Worm (Caenorhabditis elegans) whole organism, late embryonic: Measurements from ENCODE around the gene C05B5.5.

ENCODE experiments used
- C08G9.2 ChIP-seq: sonication (generic microtip); optimal IDR thresholded peaks from 2 replicates; lab custom pipeline; 2016; ENCODE audit warnings: mild to moderate bottlenecking, missing genetic modification characterization, moderate library complexity, missing compliant biosample characterization
- K09A11.1 ChIP-seq: sonication (generic microtip); optimal IDR thresholded peaks from 2 replicates; lab custom pipeline; 2017; ENCODE audit warnings: antibody characterized with exemption, mild to moderate bottlenecking, missing genetic modification characterization, missing compliant biosample characterization; ENCODE audit not compliant: insufficient read depth
- ceh-14 ChIP-seq: sonication (generic microtip); optimal IDR thresholded peaks from 2 replicates; lab custom pipeline; 2016; ENCODE audit warnings: missing genotype, missing genetic modification characterization, missing compliant biosample characterization
- ceh-18 ChIP-seq: sonication (generic microtip); optimal IDR thresholded peaks from 2 replicates; lab custom pipeline; 2016; ENCODE audit warnings: missing genetic modification characterization, missing compliant biosample characterization
- ceh-19 ChIP-seq: fragments of 200-800 bp; sonication (Bioruptor generic); optimal IDR thresholded peaks from 2 replicates; lab custom pipeline; 2018; ENCODE audit warnings: mild to moderate bottlenecking, missing genetic modification characterization, missing compliant biosample characterization
- ceh-2 ChIP-seq: sonication (generic microtip); optimal IDR thresholded peaks from 2 replicates; lab custom pipeline; 2016; ENCODE audit warnings: missing genotype, missing genetic modification characterization, missing compliant biosample characterization
- ceh-24 ChIP-seq: sonication (generic microtip); optimal IDR thresholded peaks from 2 replicates; lab custom pipeline; 2016; ENCODE audit warnings: mild to moderate bottlenecking, missing genetic modification characterization, missing compliant biosample characterization
- ceh-30 ChIP-seq: fragments of 150-350 bp; optimal IDR thresholded peaks from 2 replicates; lab custom pipeline; 2014; ENCODE audit warnings: missing biosample characterization, missing genetic modification characterization
- ceh-34 ChIP-seq: sonication (generic microtip); optimal IDR thresholded peaks from 2 replicates; lab custom pipeline; 2016; ENCODE audit warnings: mild to moderate bottlenecking, missing genetic modification characterization, missing compliant biosample characterization
- ceh-6 ChIP-seq: fragments of 200-800 bp; sonication (Bioruptor generic); optimal IDR thresholded peaks from 2 replicates; lab custom pipeline; 2018; ENCODE audit warnings: mild to moderate bottlenecking, missing genetic modification characterization, missing compliant biosample characterization
- ceh-9 ChIP-seq: sonication (generic microtip); optimal IDR thresholded peaks from 2 replicates; lab custom pipeline; 2016; ENCODE audit warnings: mild to moderate bottlenecking, missing genetic modification characterization, inconsistent platforms, missing compliant biosample characterization
- dmd-4 ChIP-seq: sonication (generic microtip); optimal IDR thresholded peaks from 2 replicates; lab custom pipeline; 2016; ENCODE audit warnings: borderline replicate concordance, missing genetic modification characterization, missing compliant biosample characterization
- dve-1 ChIP-seq: sonication (generic microtip); optimal IDR thresholded peaks from 2 replicates; lab custom pipeline; 2017; ENCODE audit warnings: antibody characterized with exemption, mild to moderate bottlenecking, missing genetic modification characterization, missing compliant biosample characterization
- ets-4 ChIP-seq: sonication (generic microtip); optimal IDR thresholded peaks from 2 replicates; lab custom pipeline; 2016; ENCODE audit warnings: missing genetic modification characterization, missing compliant biosample characterization
- eyg-1 ChIP-seq: sonication (generic microtip); optimal IDR thresholded peaks from 2 replicates; lab custom pipeline; 2016; ENCODE audit warnings: missing genotype, missing genetic modification characterization, missing compliant biosample characterization
- fkh-10 ChIP-seq: fragments of 150-350 bp; optimal IDR thresholded peaks from 2 replicates; lab custom pipeline; 2014; ENCODE audit warnings: missing biosample characterization, missing genetic modification reagents, missing genetic modification characterization
- hlh-13 ChIP-seq: fragments of 200-800 bp; sonication (Bioruptor generic); optimal IDR thresholded peaks from 2 replicates; lab custom pipeline; 2018; ENCODE audit warnings: mild to moderate bottlenecking, missing genetic modification characterization, missing compliant biosample characterization
- hlh-15 ChIP-seq: sonication (generic microtip); optimal IDR thresholded peaks from 2 replicates; lab custom pipeline; 2016; ENCODE audit warnings: missing genetic modification characterization, missing compliant biosample characterization
- hlh-30 ChIP-seq: sonication (generic microtip); optimal IDR thresholded peaks from 2 replicates; lab custom pipeline; 2017; ENCODE audit warnings: antibody characterized with exemption, missing genetic modification characterization, missing compliant biosample characterization; ENCODE audit not compliant: insufficient read depth
- hlh-6 ChIP-seq: sonication (generic microtip); optimal IDR thresholded peaks from 2 replicates; lab custom pipeline; 2016; ENCODE audit warnings: missing genotype, missing genetic modification characterization, missing compliant biosample characterization
- lim-6 ChIP-seq: sonication (generic microtip); optimal IDR thresholded peaks from 2 replicates; lab custom pipeline; 2016; ENCODE audit warnings: missing genetic modification characterization, missing compliant biosample characterization
- madf-2 ChIP-seq: sonication (generic microtip); optimal IDR thresholded peaks from 2 replicates; lab custom pipeline; 2017; ENCODE audit warnings: missing genetic modification characterization, missing compliant biosample characterization
- mec-3 ChIP-seq: sonication (generic microtip); optimal IDR thresholded peaks from 2 replicates; lab custom pipeline; 2016; ENCODE audit warnings: borderline replicate concordance, missing genetic modification characterization, missing compliant biosample characterization
- npax-4 ChIP-seq: sonication (generic microtip); optimal IDR thresholded peaks from 2 replicates; lab custom pipeline; 2016; ENCODE audit warnings: missing genetic modification characterization, missing compliant biosample characterization
- pag-3 ChIP-seq: sonication (generic microtip); optimal IDR thresholded peaks from 2 replicates; lab custom pipeline; 2016; ENCODE audit warnings: missing compliant biosample characterization, missing genetic modification characterization, borderline replicate concordance
- pha-2 ChIP-seq: sonication (generic microtip); optimal IDR thresholded peaks from 2 replicates; lab custom pipeline; 2017; ENCODE audit warnings: mild to moderate bottlenecking, missing genetic modification characterization, missing compliant biosample characterization
- pros-1 ChIP-seq: fragments of 150-350 bp; optimal IDR thresholded peaks from 2 replicates; lab custom pipeline; 2014; ENCODE audit warnings: missing biosample characterization, missing genetic modification reagents, missing genetic modification characterization
- ref-2 ChIP-seq: sonication (generic microtip); optimal IDR thresholded peaks from 2 replicates; lab custom pipeline; 2016; ENCODE audit warnings: missing genetic modification characterization, missing compliant biosample characterization
- sdc-2 ChIP-seq: sonication (generic microtip); optimal IDR thresholded peaks from 2 replicates; lab custom pipeline; 2016; ENCODE audit warnings: missing genotype, missing genetic modification characterization, missing compliant biosample characterization
- sox-2 ChIP-seq: fragments of 200-800 bp; sonication (Bioruptor generic); IDR thresholded peaks from 2 replicates; pipeline ENCODE4 v1.3.6; 2022; ENCODE audit warnings: missing genetic modification reagents, missing genetic modification characterization, missing compliant biosample characterization
- sox-4 ChIP-seq: sonication (generic microtip); optimal IDR thresholded peaks from 2 replicates; lab custom pipeline; 2017; ENCODE audit warnings: mild to moderate bottlenecking, missing genetic modification characterization, inconsistent platforms, missing compliant biosample characterization
- tbx-7 ChIP-seq: sonication (generic microtip); optimal IDR thresholded peaks from 2 replicates; lab custom pipeline; 2016; ENCODE audit warnings: missing genotype, missing genetic modification characterization, missing compliant biosample characterization
- ttx-3 ChIP-seq: sonication (generic microtip); optimal IDR thresholded peaks from 2 replicates; lab custom pipeline; 2016; ENCODE audit warnings: missing genetic modification reagents, missing genetic modification characterization, missing compliant biosample characterization
- unc-55 ChIP-seq: sonication (generic microtip); optimal IDR thresholded peaks from 2 replicates; lab custom pipeline; 2017; ENCODE audit warnings: missing biosample characterization, missing genetic modification reagents, missing genetic modification characterization
- zip-5 ChIP-seq: sonication (generic microtip); optimal IDR thresholded peaks from 2 replicates; lab custom pipeline; 2016; ENCODE audit warnings: missing genetic modification characterization, missing compliant biosample characterization
- ztf-16 ChIP-seq: sonication (generic microtip); optimal IDR thresholded peaks from 2 replicates; lab custom pipeline; 2017; ENCODE audit warnings: missing genetic modification characterization, missing compliant biosample characterization

The C05B5.5 gene

ce11 chrIII:9999235-9999634 lies 1.9 kb upstream of the C05B5.5 start, which contains the start of gene C05B5.17:
Gene C05B5.17, minus strand, starts transcription at chrIII:9999335.
- TF ChIP-seq ceh-19 (GFP tag; lab: Kevin White, UChicago) (no peak), ceh-30 (tag; lab: Kevin White, UChicago) (no peak), hlh-13 (GFP tag; lab: Kevin White, UChicago) (no peak), madf-2 (no peak), tbx-7 (no peak), ttx-3 (tag; lab: Kevin White, UChicago) (no peak), ceh-14 (tag; lab: Kevin White, UChicago) (no peak), zip-5 (tag; lab: Kevin White, UChicago) (no peak), ztf-16 (tag; lab: Kevin White, UChicago) (no peak), C08G9.2 (no peak), ref-2 (tag; lab: Kevin White, UChicago) (no peak), dve-1 (tag; lab: Kevin White, UChicago) (no peak), hlh-6 (tag; lab: Kevin White, UChicago) (no peak), pag-3 (no peak), pha-2 (no peak), unc-55 (GFP tag; lab: Kevin White, UChicago) (no peak), mec-3 (no peak), ceh-34 (tag; lab: Kevin White, UChicago) (no peak), ceh-18 (tag; lab: Kevin White, UChicago) (no peak), K09A11.1 (tag; lab: Kevin White, UChicago) (no peak)

- no peak for TF ChIP-seq ceh-14 (tag; lab: Kevin White, UChicago)
- no peak for TF ChIP-seq pros-1 (tag; lab: Kevin White, UChicago)
- no peak for TF ChIP-seq hlh-15 (tag; lab: Kevin White, UChicago)
- TF ChIP-seq zip-5 (tag; lab: Kevin White, UChicago) = no peak
- TF ChIP-seq ceh-6 (GFP tag; lab: Kevin White, UChicago) = no peak
- TF ChIP-seq mec-3 = no peak
- TF ChIP-seq ceh-2 (tag; lab: Kevin White, UChicago) = no peak
- no peak for TF ChIP-seq hlh-30 (tag; lab: Kevin White, UChicago)
- TF ChIP-seq lim-6 (tag; lab: Kevin White, UChicago) = no peak
- TF ChIP-seq dmd-4 (tag; lab: Kevin White, UChicago) = no peak
- TF ChIP-seq ceh-24 (tag; lab: Kevin White, UChicago) = no peak
- TF ChIP-seq ceh-18 (tag; lab: Kevin White, UChicago) = no peak
- no peak for TF ChIP-seq sox-2 (GFP tag; lab: Robert Waterston, UW)
- TF ChIP-seq ceh-30 (tag; lab: Kevin White, UChicago) = no peak
- no peak for TF ChIP-seq tbx-7
- no peak for TF ChIP-seq ets-4
- no peak for TF ChIP-seq sdc-2 (tag; lab: Kevin White, UChicago)
- no peak for TF ChIP-seq C08G9.2
- no peak for TF ChIP-seq npax-4 (tag; lab: Kevin White, UChicago)
Observed at ce11 chrIII:10000428-10000827, 732 bp upstream of the C05B5.5 start, which contains the start of gene C05B5.2. Gene C05B5.2, minus strand, starts transcription at chrIII:10000528.

DNA sequence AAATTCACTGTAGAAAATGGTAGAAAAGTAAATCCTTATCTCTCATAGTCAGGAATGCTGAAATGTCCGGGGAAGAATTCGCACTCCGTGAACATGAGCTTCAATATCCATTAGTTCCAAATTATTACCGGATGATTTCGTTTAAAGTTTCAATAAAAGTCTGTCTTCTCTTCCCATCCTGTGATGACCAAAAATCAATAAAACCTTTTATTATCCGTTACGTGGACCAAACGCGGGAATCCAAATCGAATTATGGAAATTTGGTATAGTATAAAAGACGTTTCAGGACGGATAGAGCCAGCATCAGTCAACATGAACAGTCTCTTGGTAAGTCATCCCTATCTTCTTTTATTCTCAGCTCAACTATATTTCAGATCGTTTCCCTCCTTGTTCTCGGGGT lies 3.1 kb downstream of the C05B5.5 start, which contains the start of gene C05B5.11:
C05B5.11 (plus strand) TSS at position 301 of the 400 bp plus-strand sequence.
- TF ChIP-seq ceh-9 (tag; lab: Kevin White, UChicago) = no peak
- TF ChIP-seq sox-4 (tag; lab: Kevin White, UChicago) = no peak
- no peak for TF ChIP-seq eyg-1
- TF ChIP-seq zip-5 (tag; lab: Kevin White, UChicago) = no peak
- TF ChIP-seq fkh-10 (GFP tag; lab: Kevin White, UChicago) = no peak
